Worm (Caenorhabditis elegans) whole organism, late embryonic: Measurements from ENCODE around the gene srx-92.

Experiments
- ama-1 ChIP-seq: fragments of 150-350 bp; optimal IDR thresholded peaks from 2 replicates; lab custom pipeline; 2014
- ceh-2 ChIP-seq: sonication (generic microtip); optimal IDR thresholded peaks from 2 replicates; lab custom pipeline; 2016; ENCODE audit warnings: missing genotype, missing genetic modification characterization, missing compliant biosample characterization
- ceh-30 ChIP-seq: fragments of 150-350 bp; optimal IDR thresholded peaks from 2 replicates; lab custom pipeline; 2014; ENCODE audit warnings: missing biosample characterization, missing genetic modification characterization
- ceh-9 ChIP-seq: sonication (generic microtip); optimal IDR thresholded peaks from 2 replicates; lab custom pipeline; 2016; ENCODE audit warnings: mild to moderate bottlenecking, missing genetic modification characterization, inconsistent platforms, missing compliant biosample characterization
- che-1 ChIP-seq: sonication (generic microtip); optimal IDR thresholded peaks from 2 replicates; lab custom pipeline; 2016; ENCODE audit warnings: mild to moderate bottlenecking, missing genetic modification characterization, missing compliant biosample characterization
- elt-2 ChIP-seq: sonication (generic microtip); optimal IDR thresholded peaks from 2 replicates; lab custom pipeline; 2016; ENCODE audit warnings: missing genetic modification reagents, missing genetic modification characterization, missing compliant biosample characterization
- ets-4 ChIP-seq: sonication (generic microtip); optimal IDR thresholded peaks from 2 replicates; lab custom pipeline; 2016; ENCODE audit warnings: missing genetic modification characterization, missing compliant biosample characterization
- fkh-10 ChIP-seq: fragments of 150-350 bp; optimal IDR thresholded peaks from 2 replicates; lab custom pipeline; 2014; ENCODE audit warnings: missing biosample characterization, missing genetic modification reagents, missing genetic modification characterization
- hlh-15 ChIP-seq: sonication (generic microtip); optimal IDR thresholded peaks from 2 replicates; lab custom pipeline; 2016; ENCODE audit warnings: missing genetic modification characterization, missing compliant biosample characterization
- nfya-1 ChIP-seq: sonication (generic microtip); optimal IDR thresholded peaks from 2 replicates; lab custom pipeline; 2017; ENCODE audit warnings: missing genetic modification characterization, mild to moderate bottlenecking, missing compliant biosample characterization, antibody characterized with exemption, moderate library complexity
- pqm-1 ChIP-seq: sonication (generic microtip); optimal IDR thresholded peaks from 2 replicates; lab custom pipeline; 2016; ENCODE audit warnings: missing genetic modification characterization, missing compliant biosample characterization
- pros-1 ChIP-seq: fragments of 150-350 bp; optimal IDR thresholded peaks from 2 replicates; lab custom pipeline; 2014; ENCODE audit warnings: missing biosample characterization, missing genetic modification reagents, missing genetic modification characterization
- rnt-1 ChIP-seq: sonication (generic microtip); optimal IDR thresholded peaks from 2 replicates; lab custom pipeline; 2016; ENCODE audit warnings: missing genetic modification characterization, missing compliant biosample characterization

DNA sequence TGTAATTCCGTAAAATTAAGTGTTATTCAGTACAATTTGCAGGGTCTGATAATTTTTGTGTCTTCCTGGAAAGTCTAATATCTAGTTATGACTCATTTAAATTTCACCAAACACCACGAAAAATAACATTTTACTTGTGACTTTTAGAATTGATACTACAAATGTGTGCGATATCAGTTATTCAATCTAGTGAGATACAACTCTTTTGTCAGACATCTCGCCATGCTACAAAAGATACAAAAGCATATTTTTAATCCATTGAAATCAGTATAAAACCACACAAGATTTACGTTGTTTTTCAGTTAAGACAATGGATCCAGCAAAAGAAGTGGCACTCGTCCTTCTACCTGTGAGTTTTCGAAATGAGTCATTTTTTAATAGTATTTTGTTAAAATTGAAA is 48.9 kb upstream of the srx-92 start, which contains the start of gene srx-56:
- no peak for TF ChIP-seq ets-4 (tag; lab: Kevin White, UChicago)
- no peak for TF ChIP-seq ceh-30 (tag; lab: Kevin White, UChicago)
- no peak for TF ChIP-seq ceh-9 (tag; lab: Kevin White, UChicago)
- TF ChIP-seq elt-2 (tag; lab: Kevin White, UChicago), result no peak
- no peak for TF ChIP-seq pqm-1 (tag; lab: Kevin White, UChicago)
- no peak for TF ChIP-seq rnt-1 (tag; lab: Kevin White, UChicago)
- TF ChIP-seq che-1, result no peak
- TF ChIP-seq hlh-15 (tag; lab: Kevin White, UChicago), result no peak
- TF ChIP-seq ama-1 (lab: Kevin White, UChicago), result no peak
- no peak for TF ChIP-seq nfya-1 (tag; lab: Kevin White, UChicago)
- TF ChIP-seq ceh-2, result no peak
- TF ChIP-seq fkh-10 (GFP tag; lab: Kevin White, UChicago), result no peak
- TF ChIP-seq pros-1 (tag; lab: Kevin White, UChicago), result no peak
